Worm (Caenorhabditis elegans): ENCODE measurements around the gene R02C2.1.

- no peak for TF ChIP-seq tbx-37 (GFP tag; conservative IDR thresholded peaks at IDR 0.05)
- TF ChIP-seq scrt-1 (GFP tag; IDR thresholded peaks at IDR 0.05), result no peak
- TF ChIP-seq hnd-1 (tag; optimal IDR thresholded peaks at IDR 0.05), result no peak
- no peak for TF ChIP-seq ets-7 (tag; optimal IDR thresholded peaks at IDR 0.05)
- TF ChIP-seq tra-4 (tag; optimal IDR thresholded peaks at IDR 0.05), result no peak
These were observed 22.3 kb upstream of the R02C2.1 start for ce11 chrV:260334-260733.
